Fruit fly (Drosophila melanogaster): ENCODE measurements around the gene CG17026.
A peak's percentile ranks its signal among the peaks of the same experiment; 100 is the strongest.

Gene CG17026

DNA sequence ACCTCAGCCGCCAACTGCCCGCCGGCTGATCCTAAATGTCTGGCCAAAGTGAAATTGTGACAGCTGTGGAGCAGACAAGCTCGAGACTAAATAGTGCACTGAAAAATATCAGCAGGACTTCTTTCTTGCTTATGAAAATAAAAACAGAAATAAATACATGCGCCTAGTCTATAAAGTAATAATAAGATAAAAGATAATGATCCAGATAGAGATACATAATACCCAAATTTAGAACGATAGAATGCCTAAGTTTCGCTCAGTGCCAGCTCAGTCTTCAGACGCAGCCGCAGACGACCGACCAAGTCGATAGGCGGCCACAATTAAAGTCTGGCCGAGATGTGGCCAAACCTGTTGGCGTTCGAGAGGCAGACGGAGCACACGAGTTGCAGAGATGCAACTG lies 34.3 kb upstream of the CG17026 start (continued):
- TF ChIP-seq pan (optimal IDR thresholded peaks at IDR 0.05) (no peak), pan (GFP tag; optimal IDR thresholded peaks at IDR 0.05 in 1 of 2, IDR thresholded peaks at IDR 0.05 in 1 of 2) (peak in 1 of 2 experiments; percentile 79), CG7745 (tag; optimal IDR thresholded peaks at IDR 0.05) (no peak), Ada2b (GFP tag; IDR thresholded peaks at IDR 0.05) (peak; percentile 56), mirr (GFP tag; optimal IDR thresholded peaks at IDR 0.05) (no peak), CG5180 (GFP tag; optimal IDR thresholded peaks at IDR 0.05) (peak; percentile 87), cwo (GFP tag; optimal IDR thresholded peaks at IDR 0.05) (peak; percentile 6), CG6683 (GFP tag; optimal IDR thresholded peaks at IDR 0.05) (no peak), CG13123 (GFP tag; optimal IDR thresholded peaks at IDR 0.05) (peak; percentile 1), CG10147 (GFP tag; optimal IDR thresholded peaks at IDR 0.05) (no peak), CG2678 (tag; optimal IDR thresholded peaks at IDR 0.05) (peak; percentile 53), CG30431 (GFP tag; optimal IDR thresholded peaks at IDR 0.05) (peak; percentile 30), lola (GFP tag; optimal IDR thresholded peaks at IDR 0.05) (no peak), CG9609 (GFP tag; optimal IDR thresholded peaks at IDR 0.05) (peak; percentile 25), br (optimal IDR thresholded peaks at IDR 0.05) (no peak), nmo (GFP tag; optimal IDR thresholded peaks at IDR 0.05) (peak; percentile 80), Drgx (GFP tag; IDR thresholded peaks at IDR 0.05) (peak; percentile 91), lbe (GFP tag; optimal IDR thresholded peaks at IDR 0.05) (peak; percentile 69), CG9727 (GFP tag; optimal IDR thresholded peaks at IDR 0.05) (peak; percentile 15), CG34422 (GFP tag; IDR thresholded peaks at IDR 0.05) (no peak; the same call in 2 of the 3 replicates), ap (GFP tag; IDR thresholded peaks at IDR 0.05) (peak; percentile 52; the same call in 1 of the 2 replicates), chif (GFP tag; optimal IDR thresholded peaks at IDR 0.05) (peak; percentile 51 to 59), CG11695 (GFP tag; IDR thresholded peaks at IDR 0.05) (0 out of 3 replicates have a peak, but pooled peaks have one; percentile 39), esg (GFP tag; conservative IDR thresholded peaks at IDR 0.05) (peak; percentile 78), CG17912 (GFP tag; optimal IDR thresholded peaks at IDR 0.05) (no peak), CG9817 (tag; optimal IDR thresholded peaks at IDR 0.05) (peak; percentile 43), Rx (GFP tag; IDR thresholded peaks at IDR 0.05) (peak; percentile 16; the same call in 1 of the 2 replicates), ttk (GFP tag; IDR thresholded peaks at IDR 0.05) (peak; percentile 59), CG2875 (GFP tag; optimal IDR thresholded peaks at IDR 0.05) (peak; percentile 72), CG10267 (tag; optimal IDR thresholded peaks at IDR 0.05) (peak; percentile 48), bcd (GFP tag; optimal IDR thresholded peaks at IDR 0.05) (peak; percentile 61), gt (GFP tag; IDR thresholded peaks at IDR 0.05) (peak; percentile 48; the same call in 1 of the 2 replicates), B-H1 (GFP tag; IDR thresholded peaks at IDR 0.05) (peak; percentile 35; the same call in 2 of the 3 replicates), Jarid2 (GFP tag; optimal IDR thresholded peaks at IDR 0.05) (no peak), dimm (GFP tag; IDR thresholded peaks at IDR 0.05) (peak; percentile 63), Ets97D (GFP tag; optimal IDR thresholded peaks at IDR 0.05) (peak; percentile 12), chn (GFP tag; optimal IDR thresholded peaks at IDR 0.05) (peak; percentile 38), CG3281 (GFP tag; optimal IDR thresholded peaks at IDR 0.05) (no peak), zen2 (GFP tag; IDR thresholded peaks at IDR 0.05; ENCODE audit: partially characterized antibody) (no peak), ken (GFP tag; IDR thresholded peaks at IDR 0.05) (peak; percentile 64; the same call in 1 of the 3 replicates), phol (tag; optimal IDR thresholded peaks at IDR 0.05) (peak; percentile 48), CG15269 (tag; optimal IDR thresholded peaks at IDR 0.05) (peak; percentile 66), Doc3 (GFP tag; IDR thresholded peaks at IDR 0.05; ENCODE audit: partially characterized antibody) (no peak), CG11085 (GFP tag; IDR thresholded peaks at IDR 0.05) (0 out of 2 replicates have a peak, but pooled peaks have one; percentile 24), Nf-YB (GFP tag; optimal IDR thresholded peaks at IDR 0.05) (no peak), CG3726 (GFP tag; IDR thresholded peaks at IDR 0.05) (peak; percentile 62; the same call in 2 of the 3 replicates), grau (tag; optimal IDR thresholded peaks at IDR 0.05) (peak; percentile 65), amos (GFP tag; IDR thresholded peaks at IDR 0.05; ENCODE audit: partially characterized antibody) (no peak), CG7839 (tag; optimal IDR thresholded peaks at IDR 0.05) (peak; percentile 72), zfh1 (GFP tag; IDR thresholded peaks at IDR 0.05) (peak; percentile 77; the same call in 2 of the 3 replicates)

All from whole organism, embryonic.